Worm (Caenorhabditis elegans) whole organism, L2 larva: ENCODE results near the gene pgap-1.

Experiments used
- C34F6.9 ChIP-seq: fragments of 150-350 bp; optimal IDR thresholded peaks from 2 replicates; lab custom pipeline; 2014; ENCODE audit warnings: missing biosample characterization, missing genetic modification characterization
- F13H6.1 ChIP-seq: sonication (generic microtip); optimal IDR thresholded peaks from 2 replicates; lab custom pipeline; 2016; ENCODE audit warnings: missing genetic modification characterization, missing compliant biosample characterization
- R02D3.7 ChIP-seq: fragments of 150-350 bp; optimal IDR thresholded peaks from 2 replicates; lab custom pipeline; 2014; ENCODE audit warnings: missing biosample characterization, missing genetic modification characterization
- Y55F3AM.14 ChIP-seq: fragments of 200-800 bp; sonication (Bioruptor generic); optimal IDR thresholded peaks from 2 replicates; lab custom pipeline; 2018; ENCODE audit warnings: mild to moderate bottlenecking, missing genetic modification characterization, missing compliant biosample characterization
- ZK546.5 ChIP-seq: sonication (generic microtip); optimal IDR thresholded peaks from 2 replicates; lab custom pipeline; 2017; ENCODE audit warnings: missing biosample characterization, missing genetic modification characterization
- alr-1 ChIP-seq: fragments of 150-350 bp; optimal IDR thresholded peaks from 2 replicates; lab custom pipeline; 2014; ENCODE audit warnings: missing biosample characterization, missing genetic modification characterization
- aly-2 ChIP-seq: fragments of 150-350 bp; optimal IDR thresholded peaks from 2 replicates; lab custom pipeline; 2014; ENCODE audit warnings: missing biosample characterization, missing genetic modification characterization
- blmp-1 ChIP-seq: sonication (generic microtip); optimal IDR thresholded peaks from 2 replicates; lab custom pipeline; 2017; ENCODE audit warnings: missing genetic modification characterization, mild to moderate bottlenecking, missing compliant biosample characterization, antibody characterized with exemption, moderate library complexity; ENCODE audit not compliant: insufficient read depth
- ceh-16 ChIP-seq: fragments of 150-350 bp; optimal IDR thresholded peaks from 2 replicates; lab custom pipeline; 2014; ENCODE audit warnings: missing biosample characterization, missing genetic modification characterization
- ceh-82 ChIP-seq: fragments of 150-350 bp; optimal IDR thresholded peaks from 2 replicates; lab custom pipeline; 2014; ENCODE audit warnings: missing biosample characterization, missing genetic modification characterization
- crh-2 ChIP-seq: sonication (generic microtip); optimal IDR thresholded peaks from 2 replicates; lab custom pipeline; 2017; ENCODE audit warnings: missing biosample characterization, missing genetic modification characterization
- dmd-4 ChIP-seq: sonication (generic microtip); optimal IDR thresholded peaks from 2 replicates; lab custom pipeline; 2017; ENCODE audit warnings: missing biosample characterization, missing genetic modification characterization
- egl-27 ChIP-seq: sonication (generic microtip); optimal IDR thresholded peaks from 3 replicates; lab custom pipeline; 2017; ENCODE audit warnings: missing biosample characterization, missing genetic modification reagents, missing genetic modification characterization
- elt-3 ChIP-seq: sonication (generic microtip); optimal IDR thresholded peaks from 2 replicates; lab custom pipeline; 2017; ENCODE audit warnings: missing biosample characterization, missing genetic modification characterization
- fos-1 ChIP-seq: fragments of 150-350 bp; optimal IDR thresholded peaks from 2 replicates; lab custom pipeline; 2014; ENCODE audit warnings: missing biosample characterization, missing genetic modification characterization
- lin-11 ChIP-seq: fragments of 150-350 bp; sonication (generic microtip); optimal IDR thresholded peaks from 2 replicates; lab custom pipeline; 2014; ENCODE audit warnings: missing biosample characterization, missing genetic modification characterization, inconsistent platforms, mixed read lengths
- lin-13 ChIP-seq: fragments of 150-350 bp; optimal IDR thresholded peaks from 2 replicates; lab custom pipeline; 2014; ENCODE audit warnings: missing biosample characterization, missing genetic modification reagents, missing genetic modification characterization
- lin-39 ChIP-seq: fragments of 150-350 bp; optimal IDR thresholded peaks from 2 replicates; lab custom pipeline; 2014; ENCODE audit warnings: missing biosample characterization, missing genetic modification reagents, missing genetic modification characterization
- lsy-2 ChIP-seq, 2 experiments: fragments of 150-350 bp in 1 of 2; sonication (generic microtip) in 1 of 2; optimal IDR thresholded peaks; 2 replicates each; lab custom pipeline; 2014 to 2017; ENCODE audit warnings: missing biosample characterization in 2 of 2, missing genetic modification characterization in 2 of 2
- mab-5 ChIP-seq: fragments of 150-350 bp; optimal IDR thresholded peaks from 2 replicates; lab custom pipeline; 2014; ENCODE audit warnings: missing biosample characterization, missing genetic modification characterization
- nhr-10 ChIP-seq: sonication (generic microtip); optimal IDR thresholded peaks from 2 replicates; lab custom pipeline; 2017; ENCODE audit warnings: missing biosample characterization, missing genetic modification characterization
- nhr-11 ChIP-seq: fragments of 150-350 bp; optimal IDR thresholded peaks from 2 replicates; lab custom pipeline; 2014; ENCODE audit warnings: missing biosample characterization, missing genetic modification characterization
- nhr-237 ChIP-seq: fragments of 150-350 bp; optimal IDR thresholded peaks from 2 replicates; lab custom pipeline; 2014; ENCODE audit warnings: missing biosample characterization, missing genetic modification characterization
- nhr-25 ChIP-seq: fragments of 150-350 bp; sonication (generic microtip); optimal IDR thresholded peaks from 3 replicates; lab custom pipeline; 2014; ENCODE audit warnings: missing biosample characterization, missing genetic modification characterization
- nhr-6 ChIP-seq: fragments of 150-350 bp; optimal IDR thresholded peaks from 2 replicates; lab custom pipeline; 2014; ENCODE audit warnings: missing biosample characterization, missing genetic modification characterization
- nhr-77 ChIP-seq: fragments of 150-350 bp; optimal IDR thresholded peaks from 2 replicates; lab custom pipeline; 2014; ENCODE audit warnings: missing biosample characterization, missing genetic modification characterization
- peb-1 ChIP-seq: fragments of 150-350 bp; optimal IDR thresholded peaks from 2 replicates; lab custom pipeline; 2014; ENCODE audit warnings: missing biosample characterization, missing genetic modification characterization
- sem-4 ChIP-seq: fragments of 150-350 bp; optimal IDR thresholded peaks from 2 replicates; lab custom pipeline; 2014; ENCODE audit warnings: missing biosample characterization, missing genetic modification reagents, missing genetic modification characterization
- skn-1 ChIP-seq: sonication (generic microtip); optimal IDR thresholded peaks from 2 replicates; lab custom pipeline; 2017; ENCODE audit warnings: missing biosample characterization, missing genetic modification characterization
- sma-9 ChIP-seq, 2 experiments: fragments of 150-350 bp in 1 of 2; sonication (generic microtip) in 1 of 2; optimal IDR thresholded peaks; 2 replicates each; lab custom pipeline; 2014 to 2016; ENCODE audit warnings: missing genetic modification characterization in 2 of 2, mild to moderate bottlenecking in 1 of 2, missing biosample characterization in 1 of 2, missing compliant biosample characterization in 1 of 2, missing genetic modification reagents in 1 of 2, moderate library complexity in 1 of 2
- snpc-4 ChIP-seq: fragments of 150-350 bp; optimal IDR thresholded peaks from 2 replicates; lab custom pipeline; 2014; ENCODE audit warnings: missing biosample characterization, missing genetic modification characterization
- unc-39 ChIP-seq: fragments of 150-350 bp; optimal IDR thresholded peaks from 2 replicates; lab custom pipeline; 2014; ENCODE audit warnings: missing biosample characterization, missing genetic modification characterization
- unc-62 ChIP-seq: fragments of 150-350 bp; optimal IDR thresholded peaks from 2 replicates; lab custom pipeline; 2014; ENCODE audit warnings: missing biosample characterization, missing genetic modification reagents, missing genetic modification characterization
- zag-1 ChIP-seq: fragments of 150-350 bp; optimal IDR thresholded peaks from 2 replicates; lab custom pipeline; 2014; ENCODE audit warnings: missing biosample characterization, missing genetic modification characterization
- ztf-1 ChIP-seq: fragments of 200-800 bp; sonication (Bioruptor generic); conservative IDR thresholded peaks from 2 replicates; pipeline ENCODE4 v1.3.6; 2022; ENCODE audit warnings: missing genetic modification characterization, missing compliant biosample characterization
- ztf-11 ChIP-seq: sonication (generic microtip); optimal IDR thresholded peaks from 2 replicates; lab custom pipeline; 2017; ENCODE audit warnings: missing biosample characterization, missing genetic modification characterization
- ztf-4 ChIP-seq: fragments of 150-350 bp; optimal IDR thresholded peaks from 2 replicates; lab custom pipeline; 2014; ENCODE audit warnings: missing biosample characterization, missing genetic modification characterization

Gene pgap-1

ce11 chrV:11198094-11198493, 43.6 kb upstream of the pgap-1 start:
- TF ChIP-seq ceh-16 (tag; lab: Kevin White, UChicago) (peak; percentile 53), mab-5 (tag; lab: Kevin White, UChicago) (no peak), blmp-1 (tag; lab: Kevin White, UChicago) (peak; percentile 67), ztf-1 (no peak)

- TF ChIP-seq unc-39: no peak
- no peak for TF ChIP-seq sem-4 (tag; lab: Kevin White, UChicago)
- no peak for TF ChIP-seq lsy-2 (tag; optimal IDR thresholded peaks at IDR 0.05; lab: Kevin White, UChicago)
- TF ChIP-seq R02D3.7 (tag; lab: Kevin White, UChicago): no peak
- TF ChIP-seq nhr-25 (tag; lab: Kevin White, UChicago): no peak
- no peak for TF ChIP-seq dmd-4 (tag; lab: Kevin White, UChicago)
- TF ChIP-seq zag-1: no peak
- no peak for TF ChIP-seq alr-1
- TF ChIP-seq lin-13: no peak
- no peak for TF ChIP-seq fos-1 (tag; lab: Kevin White, UChicago)
- TF ChIP-seq F13H6.1 (tag; lab: Kevin White, UChicago): no peak
- no peak for TF ChIP-seq ztf-11 (tag; lab: Kevin White, UChicago)
- no peak for TF ChIP-seq egl-27 (tag; lab: Kevin White, UChicago)
- TF ChIP-seq nhr-10 (tag; lab: Kevin White, UChicago): no peak
Observed at ce11 chrV:11199497-11199896, 42.2 kb upstream of the pgap-1 start.

- TF ChIP-seq unc-62: no peak
- no peak for TF ChIP-seq C34F6.9 (tag; lab: Kevin White, UChicago)
- TF ChIP-seq elt-3 (tag; lab: Kevin White, UChicago): no peak
- no peak for TF ChIP-seq sem-4 (tag; lab: Kevin White, UChicago)
- no peak for TF ChIP-seq nhr-10 (tag; lab: Kevin White, UChicago)
- no peak for TF ChIP-seq lin-11
- no peak for TF ChIP-seq blmp-1 (tag; lab: Kevin White, UChicago)
- TF ChIP-seq sma-9 (GFP tag; optimal IDR thresholded peaks at IDR 0.05; lab: Kevin White, UChicago): no peak
- TF ChIP-seq sma-9 (tag; optimal IDR thresholded peaks at IDR 0.05; lab: Kevin White, UChicago): no peak
- no peak for TF ChIP-seq ztf-1
- no peak for TF ChIP-seq ZK546.5 (tag; lab: Kevin White, UChicago)
Observed at ce11 chrV:11200316-11200715, 41.4 kb upstream of the pgap-1 start, which contains the start of gene K10D6.3. Gene K10D6.3 (plus strand): TSS chrV:11200616.

ce11 chrV:11201826-11202565, 39.7 kb upstream of the pgap-1 start, which contains the start of gene K10D6.4:
Gene K10D6.4 (plus strand): TSS chrV:11201925.
- TF ChIP-seq fos-1 (tag; lab: Kevin White, UChicago) (peak; percentile 47), unc-62 (no peak), lin-11 (peak; percentile 5)

ce11 chrV:11204452-11204851, 37.2 kb upstream of the pgap-1 start:
- TF ChIP-seq nhr-6 (tag; lab: Kevin White, UChicago): no peak
- TF ChIP-seq zag-1: no peak
- TF ChIP-seq nhr-11 (tag; lab: Kevin White, UChicago): no peak
- TF ChIP-seq nhr-10 (tag; lab: Kevin White, UChicago): no peak
- TF ChIP-seq lin-11: no peak
- TF ChIP-seq Y55F3AM.14: no peak
- TF ChIP-seq alr-1: no peak
- no peak for TF ChIP-seq lin-13
- no peak for TF ChIP-seq ztf-1
- no peak for TF ChIP-seq F13H6.1 (tag; lab: Kevin White, UChicago)
- TF ChIP-seq ZK546.5 (tag; lab: Kevin White, UChicago): no peak
- no peak for TF ChIP-seq ztf-4 (tag; lab: Kevin White, UChicago)
- no peak for TF ChIP-seq peb-1 (tag; lab: Kevin White, UChicago)
- TF ChIP-seq unc-39: no peak
- TF ChIP-seq aly-2 (tag; lab: Kevin White, UChicago): no peak
- no peak for TF ChIP-seq ceh-82 (tag; lab: Kevin White, UChicago)

ce11 chrV:11206467-11206866, 35.2 kb upstream of the pgap-1 start:
- TF ChIP-seq lin-39 (tag; lab: Kevin White, UChicago) (no peak), nhr-237 (no peak), fos-1 (tag; lab: Kevin White, UChicago) (no peak), sma-9 (GFP tag; optimal IDR thresholded peaks at IDR 0.05; lab: Kevin White, UChicago) (no peak), sma-9 (tag; optimal IDR thresholded peaks at IDR 0.05; lab: Kevin White, UChicago) (no peak), ceh-82 (tag; lab: Kevin White, UChicago) (no peak), snpc-4 (tag; lab: Kevin White, UChicago) (no peak), lin-11 (no peak), F13H6.1 (tag; lab: Kevin White, UChicago) (no peak), nhr-77 (no peak), C34F6.9 (tag; lab: Kevin White, UChicago) (no peak), skn-1 (tag; lab: Kevin White, UChicago) (no peak), crh-2 (tag; lab: Kevin White, UChicago) (no peak)
